Fruit fly (Drosophila melanogaster) whole organism, embryonic: ENCODE measurements around the gene Cap-D2.

Source experiments
- Antp ChIP-seq: fragments of 200-800 bp; sonication (Bioruptor generic); optimal IDR thresholded peaks from 3 replicates; lab custom pipeline; 2016; ENCODE audit warnings: missing biosample characterization, missing genetic modification characterization
- CG1024 ChIP-seq: fragments of 200-800 bp; sonication (Bioruptor generic); IDR thresholded peaks from 2 replicates; pipeline ENCODE4 v1.3.6; 2022; ENCODE audit warnings: missing biosample characterization, missing genetic modification characterization
- CG10274 ChIP-seq: fragments of 200-800 bp; sonication (Bioruptor generic); optimal IDR thresholded peaks from 3 replicates; lab custom pipeline; 2017; ENCODE audit warnings: missing biosample characterization, mild to moderate bottlenecking, missing genetic modification characterization
- CG10462 ChIP-seq: fragments of 200-800 bp; sonication (Bioruptor generic); optimal IDR thresholded peaks from 2 replicates; lab custom pipeline; 2016; ENCODE audit warnings: missing biosample characterization, missing genetic modification characterization
- CG10543 ChIP-seq: fragments of 200-800 bp; sonication (Bioruptor generic); optimal IDR thresholded peaks from 3 replicates; lab custom pipeline; 2017; ENCODE audit warnings: missing biosample characterization, mild to moderate bottlenecking, missing genetic modification characterization, moderate library complexity
- CG11093 ChIP-seq: fragments of 200-800 bp; sonication (Bioruptor generic); IDR thresholded peaks from 3 replicates; pipeline ENCODE4 v1.3.6; 2022; ENCODE audit warnings: missing biosample characterization, missing genetic modification characterization
- CG12744 ChIP-seq: fragments of 200-800 bp; sonication (Bioruptor generic); optimal IDR thresholded peaks from 2 replicates; lab custom pipeline; 2016; ENCODE audit warnings: missing biosample characterization, missing genetic modification characterization
- CG17912 ChIP-seq: fragments of 200-800 bp; sonication (Bioruptor generic); optimal IDR thresholded peaks from 2 replicates; lab custom pipeline; 2018; ENCODE audit warnings: missing biosample characterization, mild to moderate bottlenecking, missing genetic modification characterization
- CG18262 ChIP-seq: fragments of 200-800 bp; optimal IDR thresholded peaks from 3 replicates; lab custom pipeline; 2019; ENCODE audit warnings: missing biosample characterization, mild to moderate bottlenecking, missing genetic modification characterization, moderate library complexity
- CG18476 ChIP-seq: fragments of 200-800 bp; sonication (Bioruptor generic); optimal IDR thresholded peaks from 2 replicates; lab custom pipeline; 2016; ENCODE audit warnings: missing biosample characterization, mild to moderate bottlenecking, missing genetic modification characterization
- CG18764 ChIP-seq: fragments of 200-800 bp; sonication (Bioruptor generic); optimal IDR thresholded peaks from 3 replicates; lab custom pipeline; 2016; ENCODE audit warnings: missing biosample characterization, missing genetic modification characterization
- CG2129 ChIP-seq: fragments of 200-800 bp; sonication (Bioruptor generic); IDR thresholded peaks from 2 replicates; pipeline ENCODE4 v1.3.6; 2022; ENCODE audit warnings: missing biosample characterization, missing genetic modification characterization; ENCODE audit not compliant: partially characterized antibody
- CG3065 ChIP-seq: fragments of 200-800 bp; sonication (Bioruptor generic); optimal IDR thresholded peaks from 2 replicates; lab custom pipeline; 2016; ENCODE audit warnings: missing biosample characterization, missing genetic modification characterization
- CG34224 ChIP-seq: fragments of 200-800 bp; sonication (Bioruptor generic); IDR thresholded peaks from 3 replicates; pipeline ENCODE4 v1.3.6; 2022; ENCODE audit warnings: missing biosample characterization, missing genetic modification characterization; ENCODE audit not compliant: partially characterized antibody
- CG6654 ChIP-seq: fragments of 200-800 bp; sonication (Bioruptor generic); optimal IDR thresholded peaks from 2 replicates; lab custom pipeline; 2017; ENCODE audit warnings: missing biosample characterization, mild to moderate bottlenecking, missing genetic modification characterization
- CG6813 ChIP-seq: fragments of 200-800 bp; sonication (Bioruptor generic); optimal IDR thresholded peaks from 2 replicates; lab custom pipeline; 2017; ENCODE audit warnings: missing biosample characterization, missing genetic modification characterization, mild to moderate bottlenecking, moderate library complexity, missing genetic modification reagents
- CG7357 ChIP-seq: fragments of 200-800 bp; sonication (Bioruptor generic); IDR thresholded peaks from 3 replicates; pipeline ENCODE4 v1.3.6; 2022; ENCODE audit warnings: missing biosample characterization, missing genetic modification characterization
- CG7839 ChIP-seq: fragments of 200-800 bp; sonication (Bioruptor generic); optimal IDR thresholded peaks from 3 replicates; lab custom pipeline; 2018; ENCODE audit warnings: missing biosample characterization, mild to moderate bottlenecking, missing genetic modification characterization, moderate library complexity
- CG8765 ChIP-seq: fragments of 200-800 bp; sonication (Bioruptor generic); IDR thresholded peaks from 2 replicates; pipeline ENCODE4 v1.3.6; 2022; ENCODE audit warnings: missing biosample characterization, missing genetic modification characterization
- CG9817 ChIP-seq: fragments of 200-800 bp; sonication (Bioruptor generic); optimal IDR thresholded peaks from 2 replicates; lab custom pipeline; 2018; ENCODE audit warnings: missing biosample characterization, mild to moderate bottlenecking, missing genetic modification characterization, moderate library complexity
- D19A ChIP-seq: fragments of 200-800 bp; optimal IDR thresholded peaks from 3 replicates; lab custom pipeline; 2019; ENCODE audit warnings: missing biosample characterization, mild to moderate bottlenecking, missing genetic modification characterization, moderate library complexity
- Dbx ChIP-seq: fragments of 200-800 bp; sonication (Bioruptor generic); IDR thresholded peaks from 3 replicates; pipeline ENCODE4 v1.3.6; 2022; ENCODE audit warnings: missing biosample characterization, missing genetic modification characterization
- Doc3 ChIP-seq: fragments of 200-800 bp; sonication (Bioruptor generic); IDR thresholded peaks from 3 replicates; pipeline ENCODE4 v1.3.6; 2022; ENCODE audit warnings: missing biosample characterization, missing genetic modification characterization; ENCODE audit not compliant: partially characterized antibody
- Eip74EF ChIP-seq, 2 experiments: fragments of 200-800 bp in 1 of 2; fragments of >200 bp in 1 of 2; sonication (Bioruptor generic) in 1 of 2; optimal IDR thresholded peaks; 2 replicates each; lab custom pipeline; 2017 to 2019; ENCODE audit warnings: missing biosample characterization in 2 of 2, missing genetic modification characterization in 2 of 2, mild to moderate bottlenecking in 1 of 2, moderate library complexity in 1 of 2
- HLH3B ChIP-seq: fragments of 200-800 bp; sonication (Bioruptor generic); IDR thresholded peaks from 2 replicates; pipeline ENCODE4 v1.3.6; 2022; ENCODE audit warnings: missing biosample characterization, missing genetic modification characterization
- MBD-R2 ChIP-seq: fragments of 200-800 bp; sonication (Bioruptor generic); IDR thresholded peaks from 2 replicates; pipeline ENCODE4 v1.3.6; 2022; ENCODE audit warnings: missing biosample characterization, missing genetic modification characterization
- Mad ChIP-seq: fragments of 200-800 bp; sonication (Bioruptor generic); optimal IDR thresholded peaks from 2 replicates; lab custom pipeline; 2016; ENCODE audit warnings: missing biosample characterization, missing genetic modification characterization
- Nf-YB ChIP-seq: fragments of 200-800 bp; sonication (Bioruptor generic); optimal IDR thresholded peaks from 3 replicates; lab custom pipeline; 2019; ENCODE audit warnings: missing biosample characterization, mild to moderate bottlenecking, missing genetic modification characterization, moderate library complexity
- Oaz ChIP-seq: fragments of 200-800 bp; sonication (Bioruptor generic); IDR thresholded peaks from 2 replicates; pipeline ENCODE4 v1.3.6; 2022; ENCODE audit warnings: missing biosample characterization, missing genetic modification characterization
- Ptx1 ChIP-seq: fragments of 200-800 bp; sonication (Bioruptor generic); IDR thresholded peaks from 2 replicates; pipeline ENCODE4 v1.3.6; 2022; ENCODE audit warnings: missing biosample characterization, missing genetic modification characterization
- Sry-δ ChIP-seq: fragments of 200-800 bp; sonication (Bioruptor generic); optimal IDR thresholded peaks from 2 replicates; lab custom pipeline; 2016; ENCODE audit warnings: missing biosample characterization, missing genetic modification characterization
- ac ChIP-seq: fragments of 200-800 bp; sonication (Bioruptor generic); optimal IDR thresholded peaks from 3 replicates; lab custom pipeline; 2017; ENCODE audit warnings: missing biosample characterization, mild to moderate bottlenecking, missing genetic modification characterization
- ash1 ChIP-seq: fragments of 200-800 bp; sonication (Bioruptor generic); optimal IDR thresholded peaks from 2 replicates; lab custom pipeline; 2018; ENCODE audit warnings: missing biosample characterization, mild to moderate bottlenecking, missing genetic modification characterization
- az2 ChIP-seq: fragments of 200-800 bp; sonication (Bioruptor generic); optimal IDR thresholded peaks from 3 replicates; lab custom pipeline; 2016; ENCODE audit warnings: missing biosample characterization, missing genetic modification characterization
- chinmo ChIP-seq: fragments of 200-800 bp; sonication (Bioruptor generic); IDR thresholded peaks from 4 replicates; pipeline ENCODE4 v1.3.6; 2022; ENCODE audit warnings: missing biosample characterization, missing genetic modification characterization; ENCODE audit not compliant: partially characterized antibody
- ci ChIP-seq: fragments of 200-800 bp; sonication (Bioruptor generic); IDR thresholded peaks from 3 replicates; pipeline ENCODE4 v1.3.6; 2022; ENCODE audit warnings: missing biosample characterization, missing genetic modification characterization
- da ChIP-seq: fragments of 200-800 bp; sonication (Bioruptor generic); optimal IDR thresholded peaks from 2 replicates; lab custom pipeline; 2016; ENCODE audit warnings: missing biosample characterization, missing genetic modification characterization
- danr ChIP-seq: fragments of 200-800 bp; sonication (Bioruptor generic); IDR thresholded peaks from 2 replicates; pipeline ENCODE4 v1.3.6; 2022; ENCODE audit warnings: missing biosample characterization, missing genetic modification characterization
- dimm ChIP-seq: fragments of 200-800 bp; sonication (Bioruptor generic); IDR thresholded peaks from 2 replicates; pipeline ENCODE4 v1.3.6; 2022; ENCODE audit warnings: missing biosample characterization, missing genetic modification characterization
- grn ChIP-seq: fragments of 200-800 bp; sonication (Bioruptor generic); optimal IDR thresholded peaks from 3 replicates; lab custom pipeline; 2017; ENCODE audit warnings: missing biosample characterization, missing genetic modification characterization
- gro ChIP-seq: fragments of 200-800 bp; sonication (Bioruptor generic); optimal IDR thresholded peaks from 2 replicates; lab custom pipeline; 2016; ENCODE audit warnings: missing biosample characterization, missing genetic modification characterization
- klu ChIP-seq: fragments of 200-800 bp; sonication (Bioruptor generic); IDR thresholded peaks from 2 replicates; pipeline ENCODE4 v1.3.6; 2022; ENCODE audit warnings: missing biosample characterization, missing genetic modification characterization
- mld ChIP-seq: fragments of 200-800 bp; sonication (Bioruptor generic); IDR thresholded peaks from 3 replicates; pipeline ENCODE4 v1.3.6; 2022; ENCODE audit warnings: missing biosample characterization, missing genetic modification characterization; ENCODE audit not compliant: partially characterized antibody
- nom ChIP-seq: fragments of 200-800 bp; sonication (Bioruptor generic); optimal IDR thresholded peaks from 2 replicates; lab custom pipeline; 2017; ENCODE audit warnings: missing biosample characterization, missing genetic modification characterization, mild to moderate bottlenecking, moderate library complexity, missing genetic modification reagents
- psq ChIP-seq: fragments of 200-800 bp; sonication (Bioruptor generic); optimal IDR thresholded peaks from 2 replicates; lab custom pipeline; 2017; ENCODE audit warnings: missing biosample characterization, missing genetic modification characterization
- schlank ChIP-seq: fragments of 200-800 bp; sonication (Bioruptor generic); optimal IDR thresholded peaks from 2 replicates; lab custom pipeline; 2018; ENCODE audit warnings: missing biosample characterization, mild to moderate bottlenecking, missing genetic modification characterization
- sisA ChIP-seq: fragments of 200-800 bp; sonication (Bioruptor generic); IDR thresholded peaks from 2 replicates; pipeline ENCODE4 v1.3.6; 2022; ENCODE audit warnings: missing biosample characterization, missing genetic modification characterization
- slbo ChIP-seq: fragments of 200-800 bp; sonication (Bioruptor generic); IDR thresholded peaks from 2 replicates; pipeline ENCODE4 v1.3.6; 2022; ENCODE audit warnings: missing biosample characterization, missing genetic modification characterization
- so ChIP-seq: fragments of 200-800 bp; sonication (Bioruptor generic); IDR thresholded peaks from 3 replicates; pipeline ENCODE4 v1.3.6; 2022; ENCODE audit warnings: missing biosample characterization, missing genetic modification characterization
- unpg ChIP-seq: fragments of 200-800 bp; sonication (Bioruptor generic); optimal IDR thresholded peaks from 3 replicates; lab custom pipeline; 2018; ENCODE audit warnings: missing biosample characterization, mild to moderate bottlenecking, missing genetic modification characterization, moderate library complexity
- zf30C ChIP-seq: fragments of 200-800 bp; sonication (Bioruptor generic); optimal IDR thresholded peaks from 3 replicates; lab custom pipeline; 2018; ENCODE audit warnings: missing biosample characterization, mild to moderate bottlenecking, missing genetic modification characterization

The Cap-D2 gene

DNA sequence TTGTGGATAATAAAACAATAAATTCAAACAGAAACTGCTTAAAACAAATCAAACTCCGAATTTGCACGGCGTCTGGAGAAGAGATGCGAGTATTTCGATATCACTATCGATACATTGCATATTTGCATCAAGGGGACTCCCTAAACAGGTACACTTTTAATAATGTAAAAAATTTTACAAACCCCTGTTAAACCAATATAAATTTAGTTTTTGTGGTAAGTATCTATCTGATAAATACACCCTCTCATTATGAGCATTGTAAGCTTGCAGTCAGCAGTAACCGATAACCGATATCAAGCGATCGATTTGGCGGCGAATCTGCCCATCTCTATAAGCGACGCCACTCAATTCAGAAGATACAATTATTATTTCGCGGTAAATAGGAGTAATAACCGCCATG is at the start of gene Cap-D2, which contains the start of gene Bub3:
Gene Cap-D2, plus strand, starts transcription at position 319 of the 400 bp plus-strand sequence.
Gene Bub3, minus strand, starts transcription at position 89 of the 400 bp plus-strand sequence.
- TF ChIP-seq Antp (peak; percentile 71), slbo (GFP tag; lab: Robert Waterston, UW) (peak; percentile 81), CG11093 (GFP tag; lab: Robert Waterston, UW) (peak; percentile 19; the same call in 1 of the 3 replicates), sisA (GFP tag; lab: Robert Waterston, UW) (peak; percentile 71), so (GFP tag; lab: Robert Waterston, UW) (no peak), klu (no peak; the same call in 1 of the 2 replicates), Mad (GFP tag; lab: Kevin White, UChicago) (peak; percentile 61), Doc3 (GFP tag; lab: Robert Waterston, UW) (peak; percentile 86), CG18764 (GFP tag; lab: Kevin White, UChicago) (no peak), CG3065 (GFP tag; lab: Kevin White, UChicago) (no peak), CG7839 (tag; lab: Kevin White, UChicago) (peak; percentile 64), CG9817 (tag; lab: Kevin White, UChicago) (peak; percentile 75), nom (GFP tag; lab: Kevin White, UChicago) (no peak), ci (peak; percentile 82), CG18476 (GFP tag; lab: Kevin White, UChicago) (peak; percentile 70), CG34224 (GFP tag; lab: Robert Waterston, UW) (peak; percentile 90), Dbx (GFP tag; lab: Robert Waterston, UW) (peak; percentile 84), ac (GFP tag; lab: Kevin White, UChicago) (no peak), schlank (tag; lab: Kevin White, UChicago) (no peak), CG10274 (GFP tag; lab: Kevin White, UChicago) (no peak), dimm (no peak), Nf-YB (GFP tag; lab: Kevin White, UChicago) (peak; percentile 41), CG6654 (peak; percentile 12), mld (GFP tag; lab: Robert Waterston, UW) (no peak), danr (GFP tag; lab: Robert Waterston, UW) (0 out of 2 replicates have a peak, but pooled peaks have one; percentile 12), CG10543 (GFP tag; lab: Kevin White, UChicago) (no peak), CG8765 (GFP tag; lab: Robert Waterston, UW) (peak; percentile 43; the same call in 1 of the 2 replicates), CG17912 (GFP tag; lab: Kevin White, UChicago) (no peak), chinmo (GFP tag; lab: Robert Waterston, UW) (no peak), HLH3B (GFP tag; lab: Robert Waterston, UW) (peak; percentile 67), Oaz (GFP tag; lab: Robert Waterston, UW) (peak; percentile 35; the same call in 1 of the 2 replicates), unpg (GFP tag; lab: Kevin White, UChicago) (peak; percentile 74), grn (GFP tag; lab: Kevin White, UChicago) (no peak), CG1024 (GFP tag; lab: Robert Waterston, UW) (peak; percentile 67; the same call in 1 of the 2 replicates), CG6813 (GFP tag; lab: Kevin White, UChicago) (no peak), CG7357 (GFP tag; lab: Robert Waterston, UW) (no peak), az2 (GFP tag; lab: Kevin White, UChicago) (peak; percentile 67), psq (GFP tag; lab: Kevin White, UChicago) (no peak), CG18262 (no peak), gro (GFP tag; lab: Kevin White, UChicago) (no peak), zf30C (GFP tag; lab: Kevin White, UChicago) (no peak), Eip74EF (GFP tag; optimal IDR thresholded peaks at IDR 0.05; lab: Kevin White, UChicago) (no peak), MBD-R2 (GFP tag; lab: Robert Waterston, UW) (peak; percentile 94), CG12744 (GFP tag; lab: Kevin White, UChicago) (peak; percentile 53), CG10462 (GFP tag; lab: Kevin White, UChicago) (peak; percentile 35), ash1 (GFP tag; lab: Kevin White, UChicago) (no peak), da (GFP tag; lab: Kevin White, UChicago) (no peak), D19A (peak; percentile 44), CG2129 (GFP tag; lab: Robert Waterston, UW) (peak; percentile 78), Ptx1 (GFP tag; lab: Robert Waterston, UW) (peak; percentile 41; the same call in 1 of the 2 replicates), Sry-δ (GFP tag; lab: Kevin White, UChicago) (peak; percentile 97)
